Fruit fly (Drosophila melanogaster): Measurements from ENCODE around the gene CG14257.

The CG14257 gene

DNA sequence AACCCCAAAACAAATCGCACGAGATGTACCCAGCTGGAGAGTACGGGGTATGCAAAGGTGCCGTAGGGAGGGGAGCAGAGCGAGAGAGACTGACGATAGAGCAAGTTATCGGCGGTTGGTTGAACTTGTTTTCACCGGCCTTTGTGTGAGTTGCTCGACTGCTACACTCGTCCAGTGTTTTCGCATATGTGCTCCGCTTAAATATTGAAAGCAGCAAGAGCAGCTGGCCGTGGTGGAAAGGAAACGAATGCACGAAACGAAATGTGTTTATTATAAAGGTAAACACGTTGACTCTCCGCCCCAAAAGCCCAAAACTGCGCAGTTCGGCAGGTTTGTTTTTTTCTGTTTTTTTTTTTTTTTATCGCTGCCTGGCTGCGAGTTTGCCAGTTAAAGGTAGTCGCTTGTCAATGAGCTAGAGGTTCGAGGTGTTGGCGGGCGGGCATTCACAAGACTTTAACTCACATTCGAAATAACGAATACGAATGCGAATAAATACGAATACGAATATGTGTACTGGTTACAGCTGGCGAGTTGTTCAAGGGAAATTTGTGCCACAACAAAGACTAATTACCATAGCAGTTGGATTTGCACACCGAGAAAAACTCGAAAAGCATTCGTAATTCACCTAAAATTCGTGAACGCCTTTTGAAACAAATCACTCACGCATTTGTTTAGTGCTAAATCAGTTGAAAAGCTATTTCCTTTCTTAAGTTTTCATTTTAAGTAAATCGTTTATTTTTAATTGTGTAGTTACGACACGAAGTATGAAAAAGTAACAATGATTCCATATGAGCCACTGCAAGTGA, 54.1 kb downstream of the CG14257 start (continued):
- TF ChIP-seq CG14710 (tag; optimal IDR thresholded peaks at IDR 0.05) (no peak), sna (GFP tag; IDR thresholded peaks at IDR 0.05; ENCODE audit: partially characterized antibody) (no peak), slbo (GFP tag; IDR thresholded peaks at IDR 0.05) (peak; percentile 60), Rfx (GFP tag; IDR thresholded peaks at IDR 0.05) (peak; percentile 72), caup (GFP tag; optimal IDR thresholded peaks at IDR 0.05; ENCODE audit: severe bottlenecking) (peak; percentile 7), hkb (optimal IDR thresholded peaks at IDR 0.05) (no peak), hkb (GFP tag; IDR thresholded peaks at IDR 0.05) (peak; percentile 39; the same call in 1 of the 2 replicates), trh (GFP tag; optimal IDR thresholded peaks at IDR 0.05) (peak; percentile 10), H2.0 (GFP tag; IDR thresholded peaks at IDR 0.05) (no peak; the same call in 1 of the 2 replicates), CG3065 (GFP tag; optimal IDR thresholded peaks at IDR 0.05) (no peak), sc (optimal IDR thresholded peaks at IDR 0.05) (no peak), sc (GFP tag; optimal IDR thresholded peaks at IDR 0.05) (no peak), CG3847 (GFP tag; IDR thresholded peaks at IDR 0.05) (no peak), Adf1 (GFP tag; IDR thresholded peaks at IDR 0.05) (peak; percentile 57), CG13287 (GFP tag; IDR thresholded peaks at IDR 0.05; ENCODE audit: partially characterized antibody) (peak; percentile 17; the same call in 1 of the 2 replicates), CG6272 (GFP tag; IDR thresholded peaks at IDR 0.05) (0 out of 2 replicates have a peak, but pooled peaks have one; percentile 10), dysf (GFP tag; IDR thresholded peaks at IDR 0.05) (peak; percentile 66; the same call in 2 of the 3 replicates), CG11504 (tag; optimal IDR thresholded peaks at IDR 0.05) (no peak), CG6689 (GFP tag; IDR thresholded peaks at IDR 0.05) (0 out of 2 replicates have a peak, but pooled peaks have one; percentile 8), TFAM (GFP tag; optimal IDR thresholded peaks at IDR 0.05) (no peak), CG17912 (GFP tag; optimal IDR thresholded peaks at IDR 0.05) (no peak), al (GFP tag; IDR thresholded peaks at IDR 0.05) (peak; percentile 50; the same call in 1 of the 2 replicates), lab (GFP tag; optimal IDR thresholded peaks at IDR 0.05) (peak; percentile 25), Dll (GFP tag; IDR thresholded peaks at IDR 0.05; ENCODE audit: partially characterized antibody) (no peak), Hsf (GFP tag; optimal IDR thresholded peaks at IDR 0.05) (peak; percentile 6), CG16813 (GFP tag; IDR thresholded peaks at IDR 0.05; ENCODE audit: partially characterized antibody) (no peak), sens (GFP tag) (peak; percentile 76), CG9932 (GFP tag; IDR thresholded peaks at IDR 0.05) (peak; percentile 68), kay (GFP tag; optimal IDR thresholded peaks at IDR 0.05) (peak; percentile 4), CHES-1-like (GFP tag; optimal IDR thresholded peaks at IDR 0.05) (peak; percentile 31), lmd (GFP tag; IDR thresholded peaks at IDR 0.05) (peak; percentile 18; the same call in 1 of the 2 replicates), Gug (GFP tag; IDR thresholded peaks at IDR 0.05) (no peak), CG17802 (tag; optimal IDR thresholded peaks at IDR 0.05) (no peak), ci (GFP tag; IDR thresholded peaks at IDR 0.05) (no peak), Dip3 (GFP tag; optimal IDR thresholded peaks at IDR 0.05) (peak; percentile 27), zfh1 (GFP tag; IDR thresholded peaks at IDR 0.05) (no peak; the same call in 2 of the 3 replicates), CG14014 (GFP tag; IDR thresholded peaks at IDR 0.05) (peak; percentile 34; the same call in 1 of the 2 replicates), CG11723 (GFP tag; optimal IDR thresholded peaks at IDR 0.05) (no peak), Dref (GFP tag; IDR thresholded peaks at IDR 0.05) (no peak), Sox100B (GFP tag; optimal IDR thresholded peaks at IDR 0.05) (no peak), ap (GFP tag; IDR thresholded peaks at IDR 0.05) (no peak), CG10209 (GFP tag; optimal IDR thresholded peaks at IDR 0.05) (no peak), gro (GFP tag; optimal IDR thresholded peaks at IDR 0.05) (no peak), tup (GFP tag; optimal IDR thresholded peaks at IDR 0.05) (no peak), CoRest (tag; optimal IDR thresholded peaks at IDR 0.05) (no peak), bab2 (GFP tag; optimal IDR thresholded peaks at IDR 0.05) (peak; percentile 8), CkIIα-i1 (GFP tag; IDR thresholded peaks at IDR 0.05) (no peak), luna (GFP tag; optimal IDR thresholded peaks at IDR 0.05) (peak; percentile 8)

Data from whole organism, embryonic.